Worm (Caenorhabditis elegans): ENCODE data around the gene K10G4.3.

- TF ChIP-seq skn-1 (tag; optimal IDR thresholded peaks at IDR 0.05) (no peak), ztf-11 (tag; optimal IDR thresholded peaks at IDR 0.05) (no peak), ama-1 (optimal IDR thresholded peaks at IDR 0.05) (no peak), lin-15B (tag; optimal IDR thresholded peaks at IDR 0.05) (no peak), pqm-1 (tag; optimal IDR thresholded peaks at IDR 0.05) (no peak), elt-3 (tag; optimal IDR thresholded peaks at IDR 0.05) (no peak), mab-9 (GFP tag; IDR thresholded peaks at IDR 0.05) (no peak), fos-1 (tag; optimal IDR thresholded peaks at IDR 0.05) (no peak), snpc-4 (tag; optimal IDR thresholded peaks at IDR 0.05) (no peak), unc-130 (tag; optimal IDR thresholded peaks at IDR 0.05) (no peak)
Measured at ce11 chrV:17302754-17303153, 38.0 kb upstream of the K10G4.3 start, which contains the start of gene sri-70.
